Worm (Caenorhabditis elegans) whole organism, late embryonic: Measurements from ENCODE around the gene E02H4.5.

Experiments used
- C08G9.2 ChIP-seq: sonication (generic microtip); optimal IDR thresholded peaks from 2 replicates; lab custom pipeline; 2016; ENCODE audit warnings: mild to moderate bottlenecking, missing genetic modification characterization, moderate library complexity, missing compliant biosample characterization
- C38D4.7 ChIP-seq: fragments of 200-800 bp; sonication (Bioruptor generic); optimal IDR thresholded peaks from 2 replicates; lab custom pipeline; 2018; ENCODE audit warnings: mild to moderate bottlenecking, missing genetic modification characterization, moderate library complexity, missing compliant biosample characterization
- F13H6.1 ChIP-seq: sonication (generic microtip); optimal IDR thresholded peaks from 2 replicates; lab custom pipeline; 2016; ENCODE audit warnings: missing genetic modification characterization, missing compliant biosample characterization
- K02D7.2 ChIP-seq: sonication (generic microtip); optimal IDR thresholded peaks from 2 replicates; lab custom pipeline; 2017; ENCODE audit warnings: mild to moderate bottlenecking, missing genetic modification characterization, missing compliant biosample characterization
- K09A11.1 ChIP-seq: sonication (generic microtip); optimal IDR thresholded peaks from 2 replicates; lab custom pipeline; 2017; ENCODE audit warnings: antibody characterized with exemption, mild to moderate bottlenecking, missing genetic modification characterization, missing compliant biosample characterization; ENCODE audit not compliant: insufficient read depth
- T23F11.4 ChIP-seq: fragments of 200-800 bp; sonication (Bioruptor generic); optimal IDR thresholded peaks from 2 replicates; lab custom pipeline; 2018; ENCODE audit warnings: mild to moderate bottlenecking, missing genetic modification characterization, missing compliant biosample characterization
- Y22D7AL.16 ChIP-seq: sonication (generic microtip); optimal IDR thresholded peaks from 2 replicates; lab custom pipeline; 2016; ENCODE audit warnings: missing genetic modification characterization, missing compliant biosample characterization
- ceh-14 ChIP-seq: sonication (generic microtip); optimal IDR thresholded peaks from 2 replicates; lab custom pipeline; 2016; ENCODE audit warnings: missing genotype, missing genetic modification characterization, missing compliant biosample characterization
- ceh-18 ChIP-seq: sonication (generic microtip); optimal IDR thresholded peaks from 2 replicates; lab custom pipeline; 2016; ENCODE audit warnings: missing genetic modification characterization, missing compliant biosample characterization
- ceh-19 ChIP-seq: fragments of 200-800 bp; sonication (Bioruptor generic); optimal IDR thresholded peaks from 2 replicates; lab custom pipeline; 2018; ENCODE audit warnings: mild to moderate bottlenecking, missing genetic modification characterization, missing compliant biosample characterization
- ceh-2 ChIP-seq: sonication (generic microtip); optimal IDR thresholded peaks from 2 replicates; lab custom pipeline; 2016; ENCODE audit warnings: missing genotype, missing genetic modification characterization, missing compliant biosample characterization
- ceh-24 ChIP-seq: sonication (generic microtip); optimal IDR thresholded peaks from 2 replicates; lab custom pipeline; 2016; ENCODE audit warnings: mild to moderate bottlenecking, missing genetic modification characterization, missing compliant biosample characterization
- ceh-30 ChIP-seq: fragments of 150-350 bp; optimal IDR thresholded peaks from 2 replicates; lab custom pipeline; 2014; ENCODE audit warnings: missing biosample characterization, missing genetic modification characterization
- ceh-31 ChIP-seq: sonication (generic microtip); optimal IDR thresholded peaks from 2 replicates; lab custom pipeline; 2016; ENCODE audit warnings: missing genetic modification characterization, missing compliant biosample characterization
- ceh-45 ChIP-seq: fragments of 200-800 bp; sonication (Bioruptor generic); IDR thresholded peaks from 2 replicates; pipeline ENCODE4 v1.3.6; 2022; ENCODE audit warnings: missing genetic modification reagents, missing genetic modification characterization, missing compliant biosample characterization
- ceh-48 ChIP-seq: sonication (generic microtip); optimal IDR thresholded peaks from 2 replicates; lab custom pipeline; 2016; ENCODE audit warnings: missing genetic modification characterization, inconsistent platforms, missing compliant biosample characterization
- ceh-9 ChIP-seq: sonication (generic microtip); optimal IDR thresholded peaks from 2 replicates; lab custom pipeline; 2016; ENCODE audit warnings: mild to moderate bottlenecking, missing genetic modification characterization, inconsistent platforms, missing compliant biosample characterization
- dmd-4 ChIP-seq: sonication (generic microtip); optimal IDR thresholded peaks from 2 replicates; lab custom pipeline; 2016; ENCODE audit warnings: borderline replicate concordance, missing genetic modification characterization, missing compliant biosample characterization
- elt-4 ChIP-seq: sonication (generic microtip); optimal IDR thresholded peaks from 2 replicates; lab custom pipeline; 2016; ENCODE audit warnings: missing genetic modification characterization, missing compliant biosample characterization
- ets-4 ChIP-seq: sonication (generic microtip); optimal IDR thresholded peaks from 2 replicates; lab custom pipeline; 2016; ENCODE audit warnings: missing genetic modification characterization, missing compliant biosample characterization
- fkh-10 ChIP-seq: fragments of 150-350 bp; optimal IDR thresholded peaks from 2 replicates; lab custom pipeline; 2014; ENCODE audit warnings: missing biosample characterization, missing genetic modification reagents, missing genetic modification characterization
- gmeb-2 ChIP-seq: sonication (generic microtip); optimal IDR thresholded peaks from 2 replicates; lab custom pipeline; 2016; ENCODE audit warnings: missing genetic modification characterization, inconsistent platforms, missing compliant biosample characterization
- hlh-30 ChIP-seq: sonication (generic microtip); optimal IDR thresholded peaks from 2 replicates; lab custom pipeline; 2017; ENCODE audit warnings: antibody characterized with exemption, missing genetic modification characterization, missing compliant biosample characterization; ENCODE audit not compliant: insufficient read depth
- hlh-8 ChIP-seq: sonication (generic microtip); optimal IDR thresholded peaks from 2 replicates; lab custom pipeline; 2016; ENCODE audit warnings: missing genotype, missing genetic modification characterization, missing compliant biosample characterization
- lin-11 ChIP-seq: fragments of 200-800 bp; sonication (Bioruptor generic); optimal IDR thresholded peaks from 2 replicates; lab custom pipeline; 2018; ENCODE audit warnings: mild to moderate bottlenecking, missing genetic modification characterization, missing compliant biosample characterization
- mec-3 ChIP-seq: sonication (generic microtip); optimal IDR thresholded peaks from 2 replicates; lab custom pipeline; 2016; ENCODE audit warnings: borderline replicate concordance, missing genetic modification characterization, missing compliant biosample characterization
- nfya-1 ChIP-seq: sonication (generic microtip); optimal IDR thresholded peaks from 2 replicates; lab custom pipeline; 2017; ENCODE audit warnings: missing genetic modification characterization, mild to moderate bottlenecking, missing compliant biosample characterization, antibody characterized with exemption, moderate library complexity
- nhr-11 ChIP-seq: fragments of 150-350 bp; optimal IDR thresholded peaks from 2 replicates; lab custom pipeline; 2014; ENCODE audit warnings: missing biosample characterization, missing genetic modification characterization
- odd-2 ChIP-seq: sonication (generic microtip); optimal IDR thresholded peaks from 2 replicates; lab custom pipeline; 2017; ENCODE audit warnings: antibody characterized with exemption, mild to moderate bottlenecking, missing genetic modification characterization, missing compliant biosample characterization
- pat-9 ChIP-seq: fragments of 200-800 bp; sonication (Bioruptor generic); optimal IDR thresholded peaks from 2 replicates; lab custom pipeline; 2018; ENCODE audit warnings: mild to moderate bottlenecking, missing genetic modification characterization, moderate library complexity, missing compliant biosample characterization
- pax-1 ChIP-seq: fragments of 150-350 bp; optimal IDR thresholded peaks from 2 replicates; lab custom pipeline; 2014; ENCODE audit warnings: missing biosample characterization, missing genetic modification characterization
- pha-4 ChIP-seq: fragments of 150-350 bp; optimal IDR thresholded peaks from 2 replicates; lab custom pipeline; 2018; ENCODE audit warnings: missing biosample characterization, missing genetic modification reagents, missing genetic modification characterization
- pqm-1 ChIP-seq: sonication (generic microtip); optimal IDR thresholded peaks from 2 replicates; lab custom pipeline; 2016; ENCODE audit warnings: missing genetic modification characterization, missing compliant biosample characterization
- ref-2 ChIP-seq: sonication (generic microtip); optimal IDR thresholded peaks from 2 replicates; lab custom pipeline; 2016; ENCODE audit warnings: missing genetic modification characterization, missing compliant biosample characterization
- sdc-2 ChIP-seq: sonication (generic microtip); optimal IDR thresholded peaks from 2 replicates; lab custom pipeline; 2016; ENCODE audit warnings: missing genotype, missing genetic modification characterization, missing compliant biosample characterization
- sox-2 ChIP-seq: fragments of 200-800 bp; sonication (Bioruptor generic); IDR thresholded peaks from 2 replicates; pipeline ENCODE4 v1.3.6; 2022; ENCODE audit warnings: missing genetic modification reagents, missing genetic modification characterization, missing compliant biosample characterization
- sox-4 ChIP-seq: sonication (generic microtip); optimal IDR thresholded peaks from 2 replicates; lab custom pipeline; 2017; ENCODE audit warnings: mild to moderate bottlenecking, missing genetic modification characterization, inconsistent platforms, missing compliant biosample characterization
- syd-9 ChIP-seq: sonication (generic microtip); optimal IDR thresholded peaks from 2 replicates; lab custom pipeline; 2016; ENCODE audit warnings: mild to moderate bottlenecking, missing genetic modification characterization, moderate library complexity, missing compliant biosample characterization
- tbx-7 ChIP-seq: sonication (generic microtip); optimal IDR thresholded peaks from 2 replicates; lab custom pipeline; 2016; ENCODE audit warnings: missing genotype, missing genetic modification characterization, missing compliant biosample characterization
- unc-86 ChIP-seq: sonication (generic microtip); optimal IDR thresholded peaks from 2 replicates; lab custom pipeline; 2016; ENCODE audit warnings: missing genetic modification characterization, missing compliant biosample characterization

Gene E02H4.5

ce11 chrX:14243345-14243961, 11.5 kb downstream of the E02H4.5 start, which contains the start of gene K04C1.3:
Gene K04C1.3, minus strand, starts transcription at chrX:14243395.
- TF ChIP-seq ceh-31 (tag; lab: Kevin White, UChicago), result peak; percentile 60
- TF ChIP-seq hlh-30 (tag; lab: Kevin White, UChicago), result no peak

- no peak for TF ChIP-seq odd-2 (tag; lab: Kevin White, UChicago)
- no peak for TF ChIP-seq nhr-11 (tag; lab: Kevin White, UChicago)
- TF ChIP-seq ceh-14, result no peak
- TF ChIP-seq pha-4 (tag; lab: Kevin White, UChicago), result no peak
- TF ChIP-seq fkh-10 (GFP tag; lab: Kevin White, UChicago), result no peak
- no peak for TF ChIP-seq K02D7.2
- no peak for TF ChIP-seq T23F11.4 (GFP tag; lab: Kevin White, UChicago)
- no peak for TF ChIP-seq pax-1 (tag; lab: Kevin White, UChicago)
- TF ChIP-seq C38D4.7 (GFP tag; lab: Kevin White, UChicago), result no peak
- TF ChIP-seq ceh-48 (tag; lab: Kevin White, UChicago), result no peak
- no peak for TF ChIP-seq syd-9
- TF ChIP-seq ceh-30, result no peak
- no peak for TF ChIP-seq ets-4
- no peak for TF ChIP-seq ceh-2 (tag; lab: Kevin White, UChicago)
- no peak for TF ChIP-seq F13H6.1 (tag; lab: Kevin White, UChicago)
- no peak for TF ChIP-seq hlh-8 (tag; lab: Kevin White, UChicago)
- TF ChIP-seq gmeb-2 (tag; lab: Kevin White, UChicago), result no peak
- TF ChIP-seq ceh-19 (GFP tag; lab: Kevin White, UChicago), result no peak
- TF ChIP-seq pat-9 (tag; lab: Kevin White, UChicago), result no peak
Observed at ce11 chrX:14241531-14241930, 13.4 kb downstream of the E02H4.5 start.

ce11 chrX:14240205-14240604, 14.7 kb downstream of the E02H4.5 start:
- TF ChIP-seq ceh-9 (tag; lab: Kevin White, UChicago), result no peak
- no peak for TF ChIP-seq unc-86
- no peak for TF ChIP-seq lin-11 (tag; lab: Kevin White, UChicago)
- TF ChIP-seq tbx-7, result no peak
- no peak for TF ChIP-seq ceh-18 (tag; lab: Kevin White, UChicago)
- no peak for TF ChIP-seq Y22D7AL.16
- TF ChIP-seq sox-4 (tag; lab: Kevin White, UChicago), result no peak
- no peak for TF ChIP-seq T23F11.4 (GFP tag; lab: Kevin White, UChicago)
- TF ChIP-seq nfya-1 (tag; lab: Kevin White, UChicago), result no peak
- no peak for TF ChIP-seq ceh-30
- no peak for TF ChIP-seq hlh-30 (tag; lab: Kevin White, UChicago)
- TF ChIP-seq, all 69 proteins: peak for 0

- TF ChIP-seq ref-2, result peak; percentile 18
- peak; percentile 21 for TF ChIP-seq nfya-1 (tag; lab: Kevin White, UChicago)
- peak; percentile 37 for TF ChIP-seq ceh-31 (tag; lab: Kevin White, UChicago)
- TF ChIP-seq sdc-2 (tag; lab: Kevin White, UChicago), result no peak
- peak; percentile 73 for TF ChIP-seq ceh-48 (tag; lab: Kevin White, UChicago)
Observed at ce11 chrX:14238291-14238758, 16.6 kb downstream of the E02H4.5 start, which contains the start of gene K04C1.2. Gene K04C1.2, plus strand, starts transcription at chrX:14238708.

- TF ChIP-seq ceh-24 (tag; lab: Kevin White, UChicago), result no peak
- no peak for TF ChIP-seq elt-4 (tag; lab: Kevin White, UChicago)
- TF ChIP-seq pax-1 (tag; lab: Kevin White, UChicago), result no peak
- TF ChIP-seq unc-86, result no peak
- no peak for TF ChIP-seq Y22D7AL.16
- no peak for TF ChIP-seq lin-11 (tag; lab: Kevin White, UChicago)
- TF ChIP-seq C08G9.2 (tag; lab: Kevin White, UChicago), result no peak
- no peak for TF ChIP-seq T23F11.4 (GFP tag; lab: Kevin White, UChicago)
- TF ChIP-seq sox-2 (GFP tag; lab: Robert Waterston, UW), result no peak
- no peak for TF ChIP-seq pqm-1
- TF ChIP-seq K09A11.1, result no peak
- no peak for TF ChIP-seq mec-3 (tag; lab: Kevin White, UChicago)
- no peak for TF ChIP-seq dmd-4
- TF ChIP-seq ceh-45 (GFP tag; lab: Robert Waterston, UW), result no peak
- no peak for TF ChIP-seq ceh-18 (tag; lab: Kevin White, UChicago)
Observed at ce11 chrX:14236121-14236824, 18.7 kb downstream of the E02H4.5 start.
